Worm (Caenorhabditis elegans) whole organism, L4/young adult: ENCODE data around the gene F52C12.6.

ENCODE experiments used
- W03F9.2 ChIP-seq: fragments of 150-350 bp; optimal IDR thresholded peaks from 2 replicates; lab custom pipeline; 2014; ENCODE audit warnings: missing biosample characterization, missing genetic modification characterization
- dao-5 ChIP-seq: sonication (generic microtip); optimal IDR thresholded peaks from 2 replicates; lab custom pipeline; 2016; ENCODE audit warnings: missing genotype, missing genetic modification characterization, moderate library complexity, missing compliant biosample characterization
- him-1 ChIP-seq: sonication (generic microtip); optimal IDR thresholded peaks from 2 replicates; lab custom pipeline; 2016; ENCODE audit warnings: missing genotype, missing genetic modification reagents, missing genetic modification characterization, missing compliant biosample characterization

ce11 chrIV:1952312-1952711 is 4.2 kb upstream of the F52C12.6 start:
- TF ChIP-seq W03F9.2 (tag; lab: Kevin White, UChicago) (no peak), him-1 (tag; lab: Kevin White, UChicago) (no peak), dao-5 (tag; lab: Kevin White, UChicago) (no peak)
